Fruit fly (Drosophila melanogaster) whole organism, embryonic: ENCODE data around the gene pyd.

Experiments used
- Antp ChIP-seq: fragments of 200-800 bp; sonication (Bioruptor generic); optimal IDR thresholded peaks from 3 replicates; lab custom pipeline; 2016; ENCODE audit warnings: missing biosample characterization, missing genetic modification characterization
- Bgb ChIP-seq: fragments of 200-800 bp; sonication (Bioruptor generic); IDR thresholded peaks from 2 replicates; pipeline ENCODE4 v1.3.6; 2022; ENCODE audit warnings: missing biosample characterization, missing genetic modification characterization; ENCODE audit not compliant: partially characterized antibody
- CG13296 ChIP-seq: fragments of 200-800 bp; sonication (Bioruptor generic); optimal IDR thresholded peaks from 3 replicates; lab custom pipeline; 2018; ENCODE audit warnings: missing biosample characterization, mild to moderate bottlenecking, missing genetic modification characterization
- CG14050 ChIP-seq: fragments of 200-800 bp; sonication (Bioruptor generic); IDR thresholded peaks from 3 replicates; pipeline ENCODE4 v1.3.6; 2022; ENCODE audit warnings: missing biosample characterization, missing genetic modification characterization
- CG1603 ChIP-seq: fragments of 200-800 bp; sonication (Bioruptor generic); optimal IDR thresholded peaks from 2 replicates; lab custom pipeline; 2019; ENCODE audit warnings: missing biosample characterization, mild to moderate bottlenecking, missing genetic modification characterization, moderate library complexity
- CG16863 ChIP-seq: fragments of 200-800 bp; sonication (Bioruptor generic); optimal IDR thresholded peaks from 3 replicates; lab custom pipeline; 2016; ENCODE audit warnings: missing biosample characterization, missing genetic modification characterization
- CG18011 ChIP-seq: fragments of 200-800 bp; sonication (Bioruptor generic); optimal IDR thresholded peaks from 2 replicates; lab custom pipeline; 2017; ENCODE audit warnings: missing biosample characterization, missing genetic modification characterization, mild to moderate bottlenecking, moderate library complexity, missing genotype
- CG18764 ChIP-seq: fragments of 200-800 bp; sonication (Bioruptor generic); optimal IDR thresholded peaks from 3 replicates; lab custom pipeline; 2016; ENCODE audit warnings: missing biosample characterization, missing genetic modification characterization
- CG31224 ChIP-seq: fragments of 200-800 bp; sonication (Bioruptor generic); IDR thresholded peaks from 2 replicates; pipeline ENCODE4 v1.3.6; 2022; ENCODE audit warnings: missing biosample characterization, missing genetic modification characterization
- CG32767 ChIP-seq: fragments of 200-800 bp; sonication (Bioruptor generic); IDR thresholded peaks from 2 replicates; pipeline ENCODE4 v1.3.6; 2022; ENCODE audit warnings: missing biosample characterization, missing genetic modification characterization
- CG34422 ChIP-seq: fragments of 200-800 bp; sonication (Bioruptor generic); IDR thresholded peaks from 3 replicates; pipeline ENCODE4 v1.3.6; 2022; ENCODE audit warnings: missing biosample characterization, missing genetic modification characterization
- CG3838 ChIP-seq: fragments of 200-800 bp; sonication (Bioruptor generic); optimal IDR thresholded peaks from 3 replicates; lab custom pipeline; 2016; ENCODE audit warnings: missing biosample characterization, missing genetic modification characterization
- CG4424 ChIP-seq: fragments of 200-800 bp; sonication (Bioruptor generic); optimal IDR thresholded peaks from 3 replicates; lab custom pipeline; 2016; ENCODE audit warnings: missing biosample characterization, missing genetic modification characterization
- CG6254 ChIP-seq: fragments of 200-800 bp; sonication (Bioruptor generic); optimal IDR thresholded peaks from 3 replicates; lab custom pipeline; 2017; ENCODE audit warnings: mild to moderate bottlenecking, missing biosample characterization, missing genetic modification reagents, missing genetic modification characterization
- CG6272 ChIP-seq: fragments of 200-800 bp; sonication (Bioruptor generic); IDR thresholded peaks from 2 replicates; pipeline ENCODE4 v1.3.6; 2022; ENCODE audit warnings: missing biosample characterization, missing genetic modification characterization
- CG6791 ChIP-seq: fragments of 200-800 bp; sonication (Bioruptor generic); IDR thresholded peaks from 3 replicates; pipeline ENCODE4 v1.3.6; 2022; ENCODE audit warnings: missing biosample characterization, missing genetic modification characterization; ENCODE audit not compliant: partially characterized antibody
- CG7786 ChIP-seq: fragments of 200-800 bp; sonication (Bioruptor generic); optimal IDR thresholded peaks from 2 replicates; lab custom pipeline; 2016; ENCODE audit warnings: missing biosample characterization, missing genetic modification characterization
- CG8388 ChIP-seq: fragments of 200-800 bp; sonication (Bioruptor generic); optimal IDR thresholded peaks from 2 replicates; lab custom pipeline; 2019; ENCODE audit warnings: missing biosample characterization, mild to moderate bottlenecking, missing genetic modification characterization, moderate library complexity
- CG9727 ChIP-seq: fragments of 200-800 bp; sonication (Bioruptor generic); optimal IDR thresholded peaks from 3 replicates; lab custom pipeline; 2017; ENCODE audit warnings: missing biosample characterization, mild to moderate bottlenecking, missing genetic modification characterization
- CG9797 ChIP-seq: fragments of 200-800 bp; sonication (Bioruptor generic); optimal IDR thresholded peaks from 3 replicates; lab custom pipeline; 2018; ENCODE audit warnings: missing biosample characterization, mild to moderate bottlenecking, missing genetic modification characterization
- Deaf1 ChIP-seq: fragments of 200-800 bp; optimal IDR thresholded peaks from 3 replicates; lab custom pipeline; 2019; ENCODE audit warnings: missing biosample characterization, mild to moderate bottlenecking, missing genetic modification characterization, moderate library complexity
- Dref ChIP-seq: fragments of 200-800 bp; sonication (Bioruptor generic); IDR thresholded peaks from 2 replicates; pipeline ENCODE4 v1.3.6; 2022; ENCODE audit warnings: missing biosample characterization, missing genetic modification characterization
- Drgx ChIP-seq: fragments of 200-800 bp; sonication (Bioruptor generic); IDR thresholded peaks from 2 replicates; pipeline ENCODE4 v1.3.6; 2022; ENCODE audit warnings: missing biosample characterization, missing genetic modification characterization
- HLH4C ChIP-seq: fragments of 200-800 bp; sonication (Bioruptor generic); IDR thresholded peaks from 3 replicates; pipeline ENCODE4 v1.3.6; 2022; ENCODE audit warnings: missing biosample characterization, missing genetic modification characterization; ENCODE audit not compliant: partially characterized antibody
- HmgD ChIP-seq: fragments of 200-800 bp; sonication (Bioruptor generic); optimal IDR thresholded peaks from 3 replicates; lab custom pipeline; 2016; ENCODE audit warnings: missing biosample characterization, missing genetic modification characterization
- MESR4 ChIP-seq: fragments of 200-800 bp; sonication (Bioruptor generic); optimal IDR thresholded peaks from 2 replicates; lab custom pipeline; 2018; ENCODE audit warnings: missing biosample characterization, mild to moderate bottlenecking, missing genetic modification characterization, moderate library complexity
- NFAT ChIP-seq: fragments of 200-800 bp; sonication (Bioruptor generic); IDR thresholded peaks from 2 replicates; pipeline ENCODE4 v1.3.6; 2022; ENCODE audit warnings: missing biosample characterization, missing genetic modification characterization
- Nf-YA ChIP-seq: fragments of 200-800 bp; sonication (Bioruptor generic); IDR thresholded peaks from 2 replicates; pipeline ENCODE4 v1.3.6; 2022; ENCODE audit warnings: missing biosample characterization, missing genetic modification characterization
- NfI ChIP-seq: fragments of 200-800 bp; sonication (Bioruptor generic); optimal IDR thresholded peaks from 3 replicates; lab custom pipeline; 2018; ENCODE audit warnings: missing biosample characterization, mild to moderate bottlenecking, missing genetic modification characterization, moderate library complexity
- Xbp1 ChIP-seq: fragments of 200-800 bp; sonication (Bioruptor generic); optimal IDR thresholded peaks from 3 replicates; lab custom pipeline; 2016; ENCODE audit warnings: missing biosample characterization, mild to moderate bottlenecking, missing genetic modification characterization
- ara ChIP-seq: fragments of 200-800 bp; sonication (Bioruptor generic); IDR thresholded peaks from 2 replicates; pipeline ENCODE4 v1.3.6; 2022; ENCODE audit warnings: missing biosample characterization, missing genetic modification characterization
- bsh ChIP-seq, 2 experiments: fragments of 200-800 bp; sonication (Bioruptor generic); optimal IDR thresholded peaks; 2 replicates each; lab custom pipeline; 2017 to 2018; ENCODE audit warnings: mild to moderate bottlenecking in 2 of 2, missing biosample characterization in 2 of 2, missing genetic modification characterization in 2 of 2, moderate library complexity in 1 of 2
- grau ChIP-seq: fragments of 200-800 bp; optimal IDR thresholded peaks from 3 replicates; lab custom pipeline; 2019; ENCODE audit warnings: missing biosample characterization, mild to moderate bottlenecking, missing genetic modification characterization, moderate library complexity
- pfk ChIP-seq: fragments of 200-800 bp; sonication (Bioruptor generic); optimal IDR thresholded peaks from 2 replicates; lab custom pipeline; 2018; ENCODE audit warnings: missing biosample characterization, mild to moderate bottlenecking, missing genetic modification characterization, moderate library complexity
- phol ChIP-seq: fragments of 200-800 bp; sonication (Bioruptor generic); optimal IDR thresholded peaks from 3 replicates; lab custom pipeline; 2018; ENCODE audit warnings: missing biosample characterization, mild to moderate bottlenecking, missing genetic modification characterization, moderate library complexity
- slbo ChIP-seq: fragments of 200-800 bp; sonication (Bioruptor generic); IDR thresholded peaks from 2 replicates; pipeline ENCODE4 v1.3.6; 2022; ENCODE audit warnings: missing biosample characterization, missing genetic modification characterization
- tio ChIP-seq: fragments of 200-800 bp; sonication (Bioruptor generic); optimal IDR thresholded peaks from 2 replicates; lab custom pipeline; 2017; ENCODE audit warnings: missing biosample characterization, missing genetic modification characterization, inconsistent platforms
- trh ChIP-seq: fragments of 200-800 bp; sonication (Bioruptor generic); optimal IDR thresholded peaks from 2 replicates; lab custom pipeline; 2016; ENCODE audit warnings: missing biosample characterization, missing genetic modification characterization
- unpg ChIP-seq: fragments of 200-800 bp; sonication (Bioruptor generic); optimal IDR thresholded peaks from 3 replicates; lab custom pipeline; 2018; ENCODE audit warnings: missing biosample characterization, mild to moderate bottlenecking, missing genetic modification characterization, moderate library complexity
- wdn ChIP-seq: fragments of 200-800 bp; sonication (Bioruptor generic); IDR thresholded peaks from 2 replicates; pipeline ENCODE4 v1.3.6; 2022; ENCODE audit warnings: missing biosample characterization, missing genetic modification characterization
- zfh1 ChIP-seq: fragments of 200-800 bp; sonication (Bioruptor generic); IDR thresholded peaks from 3 replicates; pipeline ENCODE4 v1.3.6; 2022; ENCODE audit warnings: missing biosample characterization, missing genetic modification characterization

pyd gene

dm6 chr3R:8812342-8812966 lies 119.2 kb downstream of the pyd start (continued):
- TF ChIP-seq CG4424 (GFP tag; lab: Kevin White, UChicago) (peak; percentile 28), trh (GFP tag; lab: Kevin White, UChicago) (peak; percentile 4), NFAT (peak; percentile 60), unpg (GFP tag; lab: Kevin White, UChicago) (peak; percentile 40), CG16863 (GFP tag; lab: Kevin White, UChicago) (peak; percentile 47), Drgx (GFP tag; lab: Robert Waterston, UW) (peak; percentile 94), CG3838 (no peak), bsh (GFP tag; optimal IDR thresholded peaks at IDR 0.05; lab: Kevin White, UChicago) (peak; percentile 40 to 64), CG6791 (GFP tag; lab: Robert Waterston, UW) (no peak), Antp (peak; percentile 36), tio (GFP tag; lab: Kevin White, UChicago) (peak; percentile 46), Nf-YA (0 out of 2 replicates have a peak, but pooled peaks have one; percentile 13), Xbp1 (peak; percentile 58), pfk (peak; percentile 34), grau (tag; lab: Kevin White, UChicago) (peak; percentile 37), CG32767 (GFP tag; lab: Robert Waterston, UW) (peak; percentile 61; the same call in 1 of the 2 replicates), CG7786 (peak; percentile 36), CG18764 (GFP tag; lab: Kevin White, UChicago) (peak; percentile 10), HLH4C (GFP tag; lab: Robert Waterston, UW) (no peak), Deaf1 (tag; lab: Kevin White, UChicago) (peak; percentile 40), zfh1 (peak; percentile 57; the same call in 2 of the 3 replicates), HmgD (GFP tag; lab: Kevin White, UChicago) (peak; percentile 31), wdn (GFP tag; lab: Robert Waterston, UW) (0 out of 2 replicates have a peak, but pooled peaks have one; percentile 24), Bgb (no peak), ara (peak; percentile 23; the same call in 1 of the 2 replicates), slbo (GFP tag; lab: Robert Waterston, UW) (peak; percentile 67), CG34422 (GFP tag; lab: Robert Waterston, UW) (peak; percentile 48; the same call in 2 of the 3 replicates), CG31224 (GFP tag; lab: Robert Waterston, UW) (peak; percentile 23; the same call in 1 of the 2 replicates), CG9727 (GFP tag; lab: Kevin White, UChicago) (peak; percentile 36), CG6254 (GFP tag; lab: Kevin White, UChicago) (peak; percentile 12), CG13296 (GFP tag; lab: Kevin White, UChicago) (peak; percentile 40), CG14050 (GFP tag; lab: Robert Waterston, UW) (peak; percentile 18; the same call in 1 of the 3 replicates), MESR4 (GFP tag; lab: Kevin White, UChicago) (no peak), CG8388 (peak; percentile 16), NfI (peak; percentile 15), phol (peak; percentile 32), CG6272 (GFP tag; lab: Robert Waterston, UW) (peak; percentile 53; the same call in 1 of the 2 replicates), CG18011 (peak; percentile 16), CG9797 (GFP tag; lab: Kevin White, UChicago) (no peak), Dref (GFP tag; lab: Robert Waterston, UW) (no peak), CG1603 (tag; lab: Kevin White, UChicago) (peak; percentile 52)
